Fruit fly (Drosophila melanogaster) Kc167 (cell line): ENCODE results near the gene HUWE1.

Source experiments
- psq ChIP-seq: fragments of >200 bp; optimal IDR thresholded peaks from 2 replicates; lab custom pipeline; 2017; ENCODE audit warnings: missing external identifiers
- ttk ChIP-seq: sonication (Bioruptor generic); optimal IDR thresholded peaks from 2 replicates; lab custom pipeline; 2017; ENCODE audit warnings: missing external identifiers

DNA sequence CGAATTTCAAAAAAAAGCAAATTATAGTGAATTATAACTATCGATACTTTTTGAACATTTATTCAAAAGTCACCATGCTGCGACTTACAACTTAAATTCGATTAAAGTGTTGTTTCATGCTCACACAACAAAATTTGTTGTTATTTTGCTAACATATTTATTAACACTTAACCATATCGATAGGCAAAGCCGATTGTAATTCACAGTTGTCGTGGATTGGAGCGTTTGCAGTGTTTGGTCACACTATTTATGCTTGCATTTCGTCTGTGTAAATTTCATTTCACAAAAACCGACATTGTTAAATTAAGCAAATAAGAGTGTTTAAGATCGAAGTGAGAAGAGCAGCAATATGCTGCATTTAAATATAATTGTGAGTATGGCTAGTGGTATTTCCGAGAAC lies at the start of gene HUWE1:
- TF ChIP-seq ttk = no peak
- no peak for TF ChIP-seq psq
